Fruit fly (Drosophila melanogaster): ENCODE measurements around the gene CG31178.

dm6 chr3R:21836614-21837013 is 36.9 kb upstream of the CG31178 start:
- TF ChIP-seq CG8478 (optimal IDR thresholded peaks at IDR 0.05) (no peak), Dll (optimal IDR thresholded peaks at IDR 0.05) (no peak), psq (optimal IDR thresholded peaks at IDR 0.05) (no peak)

Measured in whole organism.